Worm (Caenorhabditis elegans) whole organism, L2 larva: ENCODE results near the gene fbxa-166.
"Not testable (repeated sequence)": the region's sequence is repeated elsewhere in the genome, so short reads cannot be mapped to it uniquely, and the experiment has no call there.

ENCODE experiments used
- aly-2 ChIP-seq: fragments of 150-350 bp; optimal IDR thresholded peaks from 2 replicates; lab custom pipeline; 2014; ENCODE audit warnings: missing biosample characterization, missing genetic modification characterization
- ceh-82 ChIP-seq: fragments of 150-350 bp; optimal IDR thresholded peaks from 2 replicates; lab custom pipeline; 2014; ENCODE audit warnings: missing biosample characterization, missing genetic modification characterization
- gmeb-1 ChIP-seq: fragments of 150-350 bp; optimal IDR thresholded peaks from 2 replicates; lab custom pipeline; 2014; ENCODE audit warnings: missing biosample characterization, missing genetic modification characterization
- mab-5 ChIP-seq: fragments of 150-350 bp; optimal IDR thresholded peaks from 2 replicates; lab custom pipeline; 2014; ENCODE audit warnings: missing biosample characterization, missing genetic modification characterization
- snpc-4 ChIP-seq: fragments of 150-350 bp; optimal IDR thresholded peaks from 2 replicates; lab custom pipeline; 2014; ENCODE audit warnings: missing biosample characterization, missing genetic modification characterization

ce11 chrII:1660888-1661287, 42.0 kb upstream of the fbxa-166 start, which contains the start of gene ZC204.13:
- TF ChIP-seq gmeb-1; aly-2 (tag; lab: Kevin White, UChicago); mab-5 (tag; lab: Kevin White, UChicago); snpc-4 (tag; lab: Kevin White, UChicago); ceh-82 (tag; lab: Kevin White, UChicago): not testable (repeated sequence)
